Fruit fly (Drosophila melanogaster): ENCODE results near the gene CG11030.

Gene CG11030

DNA sequence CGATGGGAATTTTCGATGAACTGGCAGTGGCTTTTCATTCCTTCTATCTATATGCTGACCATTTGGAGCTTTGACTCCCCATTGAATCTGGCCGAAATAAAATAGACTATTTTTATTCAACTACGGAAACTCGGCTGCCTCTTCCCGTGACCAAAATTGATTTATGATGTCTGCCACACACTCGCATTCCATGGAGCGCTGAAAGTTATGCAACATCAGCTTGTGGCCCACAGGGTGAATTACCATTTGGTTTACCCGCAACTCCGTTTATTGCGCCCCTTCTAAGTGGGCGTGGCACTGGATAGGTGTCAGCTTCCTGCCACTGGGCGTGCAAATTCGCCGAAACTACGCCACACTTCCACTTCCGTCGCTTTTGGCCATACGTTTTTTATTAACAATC lies 68.6 kb downstream of the CG11030 start:
- TF ChIP-seq Blimp-1 (GFP tag; optimal IDR thresholded peaks at IDR 0.05), result no peak
- TF ChIP-seq CG6792 (GFP tag; optimal IDR thresholded peaks at IDR 0.05), result no peak
- TF ChIP-seq fkh (GFP tag; optimal IDR thresholded peaks at IDR 0.05), result no peak

dm6 chr2L:5795192-5795591 lies 70.7 kb downstream of the CG11030 start:
- TF ChIP-seq Smox (GFP tag; optimal IDR thresholded peaks at IDR 0.05) (no peak), Sox15 (GFP tag; optimal IDR thresholded peaks at IDR 0.05) (no peak), vri (GFP tag; optimal IDR thresholded peaks at IDR 0.05) (no peak), cyc (GFP tag; optimal IDR thresholded peaks at IDR 0.05) (no peak), CG3919 (GFP tag; optimal IDR thresholded peaks at IDR 0.05) (no peak), CG10631 (GFP tag; optimal IDR thresholded peaks at IDR 0.05) (peak; percentile 17), lz (GFP tag; optimal IDR thresholded peaks at IDR 0.05) (no peak), ss (GFP tag; optimal IDR thresholded peaks at IDR 0.05) (no peak), CG6163 (GFP tag; IDR thresholded peaks at IDR 0.05) (peak; percentile 55; the same call in 2 of the 3 replicates), CG1621 (tag; optimal IDR thresholded peaks at IDR 0.05) (no peak), CG4318 (GFP tag; optimal IDR thresholded peaks at IDR 0.05) (no peak), CG32006 (GFP tag; optimal IDR thresholded peaks at IDR 0.05) (peak; percentile 49), CG8319 (GFP tag; optimal IDR thresholded peaks at IDR 0.05) (no peak), eg (GFP tag; IDR thresholded peaks at IDR 0.05) (peak; percentile 44; the same call in 1 of the 3 replicates), Hr4 (GFP tag; optimal IDR thresholded peaks at IDR 0.05) (peak; percentile 17), Eip78C (GFP tag) (peak; percentile 4), Hr39 (GFP tag; optimal IDR thresholded peaks at IDR 0.05) (no peak), CG15336 (GFP tag; IDR thresholded peaks at IDR 0.05) (peak; percentile 53), CG8119 (GFP tag; IDR thresholded peaks at IDR 0.05) (no peak; the same call in 2 of the 3 replicates)

DNA sequence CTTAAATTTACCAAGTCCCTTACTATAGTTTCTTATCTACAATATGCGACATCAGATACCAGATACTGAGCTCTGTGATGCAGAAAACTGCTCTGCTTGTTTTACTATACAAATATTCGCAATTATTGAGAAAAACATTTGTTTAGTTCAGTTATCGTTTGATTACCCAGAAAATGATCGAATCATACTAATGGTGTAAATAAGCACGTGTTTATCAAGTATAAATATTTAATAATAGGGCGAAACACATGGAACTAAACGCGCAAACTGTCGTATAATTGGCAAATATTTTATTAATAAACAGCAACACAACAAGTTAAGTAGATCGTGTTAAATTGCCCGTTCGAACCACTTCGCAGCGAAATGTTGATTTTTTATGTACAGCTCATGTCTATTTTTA lies 73.5 kb downstream of the CG11030 start:
- TF ChIP-seq CG11294 (GFP tag; IDR thresholded peaks at IDR 0.05) (no peak), Eip78C (GFP tag) (peak; percentile 76), CG10669 (GFP tag; optimal IDR thresholded peaks at IDR 0.05) (peak; percentile 31), Sox15 (GFP tag; optimal IDR thresholded peaks at IDR 0.05) (no peak), CG7368 (GFP tag; optimal IDR thresholded peaks at IDR 0.05) (no peak), CG8632 (GFP tag; optimal IDR thresholded peaks at IDR 0.05) (peak; percentile 14), Blimp-1 (GFP tag; optimal IDR thresholded peaks at IDR 0.05) (no peak), fkh (GFP tag; optimal IDR thresholded peaks at IDR 0.05) (peak; percentile 91), acj6 (GFP tag; optimal IDR thresholded peaks at IDR 0.05) (no peak), CG6276 (GFP tag; optimal IDR thresholded peaks at IDR 0.05) (peak; percentile 10), CG6808 (GFP tag; optimal IDR thresholded peaks at IDR 0.05) (peak; percentile 4), CG6792 (GFP tag; optimal IDR thresholded peaks at IDR 0.05) (peak; percentile 1)

dm6 chr2L:5798629-5799028 lies 74.2 kb downstream of the CG11030 start:
- TF ChIP-seq Eip75B (GFP tag; optimal IDR thresholded peaks at IDR 0.05), result no peak
- TF ChIP-seq acj6 (GFP tag; optimal IDR thresholded peaks at IDR 0.05), result no peak
- TF ChIP-seq CG11294 (GFP tag; IDR thresholded peaks at IDR 0.05), result no peak
- no peak for TF ChIP-seq CG7368 (GFP tag; optimal IDR thresholded peaks at IDR 0.05)
- no peak for TF ChIP-seq Lpt (GFP tag; optimal IDR thresholded peaks at IDR 0.05)
- no peak for TF ChIP-seq CG6163 (GFP tag; IDR thresholded peaks at IDR 0.05)
- no peak for TF ChIP-seq CG6854 (GFP tag; optimal IDR thresholded peaks at IDR 0.05)
- TF ChIP-seq CG31627 (GFP tag; optimal IDR thresholded peaks at IDR 0.05), result no peak
- no peak for TF ChIP-seq CG1621 (tag; optimal IDR thresholded peaks at IDR 0.05)
- TF ChIP-seq fd85E (GFP tag; optimal IDR thresholded peaks at IDR 0.05), result no peak
- no peak for TF ChIP-seq CG32006 (GFP tag; optimal IDR thresholded peaks at IDR 0.05)
- TF ChIP-seq CG3032 (tag; optimal IDR thresholded peaks at IDR 0.05), result no peak
- no peak for TF ChIP-seq CG15336 (GFP tag; IDR thresholded peaks at IDR 0.05)
- no peak for TF ChIP-seq Sox15 (GFP tag; optimal IDR thresholded peaks at IDR 0.05)
- TF ChIP-seq CG10669 (GFP tag; optimal IDR thresholded peaks at IDR 0.05), result no peak
- TF ChIP-seq CG6808 (GFP tag; optimal IDR thresholded peaks at IDR 0.05), result no peak
- TF ChIP-seq achi (GFP tag; optimal IDR thresholded peaks at IDR 0.05), result no peak
- TF ChIP-seq CG9139 (GFP tag; optimal IDR thresholded peaks at IDR 0.05), result no peak
- no peak for TF ChIP-seq net (GFP tag; optimal IDR thresholded peaks at IDR 0.05)
- TF ChIP-seq spab (GFP tag; optimal IDR thresholded peaks at IDR 0.05), result no peak

Measured in whole organism, prepupa.